Worm (Caenorhabditis elegans): ENCODE data around the gene T22G5.1.

- TF ChIP-seq hlh-11 (tag; optimal IDR thresholded peaks at IDR 0.05) (peak; percentile 45), lin-38 (GFP tag; IDR thresholded peaks at IDR 0.05) (no peak), nhr-25 (tag; optimal IDR thresholded peaks at IDR 0.05; ENCODE audit: borderline replicate concordance, insufficient read depth) (no peak), hlh-30 (tag; optimal IDR thresholded peaks at IDR 0.05; ENCODE audit: insufficient read depth) (no peak), saeg-2 (GFP tag; IDR thresholded peaks at IDR 0.05) (no peak), snpc-1.2 (GFP tag; IDR thresholded peaks at IDR 0.05) (no peak)
Measured at ce11 chrV:13891489-13891888, 14.9 kb downstream of the T22G5.1 start.

Measured in whole organism, L4 larva.